Worm (Caenorhabditis elegans) whole organism, L4/young adult: ENCODE measurements around the gene smf-3.

Source experiments
- W03F9.2 ChIP-seq: fragments of 150-350 bp; optimal IDR thresholded peaks from 2 replicates; lab custom pipeline; 2014; ENCODE audit warnings: missing biosample characterization, missing genetic modification characterization
- dao-5 ChIP-seq: sonication (generic microtip); optimal IDR thresholded peaks from 2 replicates; lab custom pipeline; 2016; ENCODE audit warnings: missing genotype, missing genetic modification characterization, moderate library complexity, missing compliant biosample characterization
- him-1 ChIP-seq: sonication (generic microtip); optimal IDR thresholded peaks from 2 replicates; lab custom pipeline; 2016; ENCODE audit warnings: missing genotype, missing genetic modification reagents, missing genetic modification characterization, missing compliant biosample characterization

DNA sequence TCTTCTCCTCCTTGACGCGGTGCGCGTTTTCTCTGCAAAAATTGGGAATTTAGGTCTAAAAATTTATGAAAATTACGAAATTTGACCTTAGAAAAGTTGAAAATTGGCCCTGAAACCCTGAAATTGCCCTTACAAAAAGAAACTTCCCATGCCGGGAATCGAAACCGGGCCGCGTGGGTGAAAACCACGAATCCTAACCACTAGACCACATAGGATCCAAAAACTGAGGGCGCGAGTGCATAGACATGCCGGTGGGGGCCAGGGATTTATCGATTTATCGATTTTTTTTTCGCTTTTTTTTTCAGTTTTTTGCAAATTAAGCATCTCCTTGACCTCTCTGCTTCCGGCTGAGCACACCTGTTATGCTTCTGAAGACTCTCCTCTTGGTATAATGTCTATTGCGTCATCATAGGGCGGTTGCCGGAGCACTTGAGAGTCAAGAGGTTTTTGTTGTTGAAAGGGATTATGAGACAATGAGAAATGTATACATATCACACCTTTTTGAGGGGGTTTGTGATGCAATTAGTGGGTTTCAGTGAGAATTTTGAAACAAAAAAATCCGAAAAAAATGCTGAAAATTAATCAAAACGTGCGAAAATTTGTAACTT, 21.1 kb downstream of the smf-3 start:
- TF ChIP-seq him-1 (tag; lab: Kevin White, UChicago) (no peak), dao-5 (tag; lab: Kevin White, UChicago) (no peak), W03F9.2 (tag; lab: Kevin White, UChicago) (no peak)
